Fruit fly (Drosophila melanogaster) Kc167 (cell line): ENCODE results near the gene Mocs1.

Experiments
- Myc ChIP-seq: fragments of >200 bp; optimal IDR thresholded peaks from 2 replicates; lab custom pipeline; 2017; ENCODE audit warnings: missing external identifiers
- Sin3A ChIP-seq: fragments of >200 bp; optimal IDR thresholded peaks from 2 replicates; lab custom pipeline; 2018; ENCODE audit warnings: missing external identifiers
- h ChIP-seq: fragments of >200 bp; optimal IDR thresholded peaks from 3 replicates; lab custom pipeline; 2018; ENCODE audit warnings: missing external identifiers
- insv ChIP-seq: fragments of >200 bp; optimal IDR thresholded peaks from 3 replicates; lab custom pipeline; 2018; ENCODE audit warnings: missing external identifiers
- psq ChIP-seq: fragments of >200 bp; optimal IDR thresholded peaks from 2 replicates; lab custom pipeline; 2017; ENCODE audit warnings: missing external identifiers
- ttk ChIP-seq: sonication (Bioruptor generic); optimal IDR thresholded peaks from 2 replicates; lab custom pipeline; 2017; ENCODE audit warnings: missing external identifiers

Mocs1 gene

DNA sequence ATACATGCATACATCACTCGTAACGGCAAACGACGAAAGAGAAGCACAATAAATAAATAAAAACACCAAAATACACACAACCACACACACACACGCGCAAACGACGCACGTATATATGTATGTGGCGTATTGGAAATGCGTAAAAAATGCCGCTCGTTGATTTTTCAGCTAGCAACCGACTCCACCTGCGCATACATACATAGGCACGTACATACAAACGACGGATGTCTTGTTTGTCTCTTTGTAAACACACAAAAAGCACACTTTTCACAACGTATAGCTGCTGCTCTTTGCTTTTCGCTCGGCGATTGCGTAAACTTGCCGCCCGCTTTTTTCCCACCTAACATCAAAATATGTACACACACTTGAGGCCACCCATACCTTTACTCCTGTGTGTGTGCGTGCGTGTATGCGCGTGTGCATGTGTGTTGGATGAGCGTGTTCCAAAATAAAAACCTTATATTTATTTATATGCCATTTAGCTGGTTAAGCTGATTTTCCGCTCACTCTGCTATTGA lies 49.6 kb downstream of the Mocs1 start:
- TF ChIP-seq psq (no peak), ttk (lab: Kevin White, UChicago) (no peak), Sin3A (lab: Kevin White, UChicago) (no peak), h (no peak), insv (lab: Kevin White, UChicago) (no peak), Myc (lab: Kevin White, UChicago) (no peak)

- TF ChIP-seq Myc (lab: Kevin White, UChicago) = no peak
- no peak for TF ChIP-seq ttk (lab: Kevin White, UChicago)
- TF ChIP-seq insv (lab: Kevin White, UChicago) = no peak
- TF ChIP-seq psq = no peak
- no peak for TF ChIP-seq h
- no peak for TF ChIP-seq Sin3A (lab: Kevin White, UChicago)
These were observed 50.2 kb downstream of the Mocs1 start, which contains the start of the genes FoxK and mRpL2 for dm6 chr3L:11120419-11120958. FoxK (minus strand) TSS chr3L:11120783. mRpL2 (plus strand) TSS chr3L:11120847.
